Worm (Caenorhabditis elegans) whole organism, young adult: ENCODE measurements around the gene vamp-7.

Experiments
- madf-6 ChIP-seq: fragments of 200-800 bp; sonication (Bioruptor generic); IDR thresholded peaks from 2 replicates; pipeline ENCODE4 v1.3.6; 2022; ENCODE audit warnings: missing genetic modification reagents, missing genetic modification characterization, missing compliant biosample characterization
- ztf-26 ChIP-seq: sonication (generic microtip); optimal IDR thresholded peaks from 2 replicates; lab custom pipeline; 2017; ENCODE audit warnings: missing genetic modification characterization, missing compliant biosample characterization

DNA sequence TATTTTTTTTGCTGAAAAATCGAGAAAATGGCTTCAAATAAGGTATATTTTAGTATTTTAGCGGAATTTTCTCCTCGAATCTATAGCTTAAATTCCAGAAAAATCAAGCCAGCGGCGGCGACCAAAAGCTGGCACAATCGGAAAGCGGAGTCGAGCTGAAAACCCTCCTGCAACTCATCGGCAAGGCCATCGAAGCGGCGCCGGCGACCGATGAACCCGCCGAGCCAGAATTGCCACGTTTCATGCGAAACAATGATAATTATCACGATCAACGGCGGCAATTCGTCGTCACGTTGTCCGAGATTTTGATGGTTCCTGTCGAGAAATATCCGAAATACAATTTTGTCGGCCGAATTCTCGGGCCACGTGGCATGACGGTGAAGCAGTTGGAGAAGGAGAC, 2.6 kb downstream of the vamp-7 start, which contains the start of gene Y69A2AR.32:
- TF ChIP-seq ztf-26 (tag; lab: Kevin White, UChicago) (no peak), madf-6 (GFP tag; lab: Robert Waterston, UW) (no peak)
